Fruit fly (Drosophila melanogaster): Measurements from ENCODE around the gene ome.
A peak's percentile ranks its signal among the peaks of the same experiment; 100 is the strongest.

The ome gene

dm6 chr3L:14759984-14760626 lies 87.5 kb downstream of the ome start (continued):
- TF ChIP-seq Nf-YA (GFP tag; IDR thresholded peaks at IDR 0.05) (no peak), Mrtf (GFP tag; IDR thresholded peaks at IDR 0.05) (peak; percentile 73), ken (GFP tag; IDR thresholded peaks at IDR 0.05) (no peak; the same call in 2 of the 3 replicates), CG10366 (GFP tag; IDR thresholded peaks at IDR 0.05) (peak; percentile 69), CG32772 (GFP tag; IDR thresholded peaks at IDR 0.05) (peak; percentile 62), CG9817 (tag; optimal IDR thresholded peaks at IDR 0.05) (peak; percentile 32), ftz-f1 (GFP tag; optimal IDR thresholded peaks at IDR 0.05) (no peak), trh (GFP tag; optimal IDR thresholded peaks at IDR 0.05) (peak; percentile 14), cg (GFP tag; optimal IDR thresholded peaks at IDR 0.05) (peak; percentile 18), BtbVII (GFP tag; optimal IDR thresholded peaks at IDR 0.05) (peak; percentile 41), CG7928 (GFP tag; optimal IDR thresholded peaks at IDR 0.05) (no peak), CG12155 (GFP tag; optimal IDR thresholded peaks at IDR 0.05) (peak; percentile 69), CG13287 (GFP tag; IDR thresholded peaks at IDR 0.05; ENCODE audit: partially characterized antibody) (peak; percentile 28; the same call in 1 of the 2 replicates), hkb (optimal IDR thresholded peaks at IDR 0.05) (no peak), hkb (GFP tag; IDR thresholded peaks at IDR 0.05) (peak; percentile 66), crc (GFP tag; optimal IDR thresholded peaks at IDR 0.05) (no peak), gfzf (GFP tag; optimal IDR thresholded peaks at IDR 0.05) (peak; percentile 5), so (GFP tag; IDR thresholded peaks at IDR 0.05) (peak; percentile 55; the same call in 2 of the 3 replicates), klu (GFP tag; IDR thresholded peaks at IDR 0.05) (no peak), vfl (GFP tag; optimal IDR thresholded peaks at IDR 0.05) (peak; percentile 19), CG8478 (optimal IDR thresholded peaks at IDR 0.05) (no peak), E2f2 (GFP tag; IDR thresholded peaks at IDR 0.05) (peak; percentile 56), gsb-n (tag; optimal IDR thresholded peaks at IDR 0.05) (peak; percentile 70), CG8765 (GFP tag; IDR thresholded peaks at IDR 0.05) (0 out of 2 replicates have a peak, but pooled peaks have one; percentile 6), fu2 (GFP tag; optimal IDR thresholded peaks at IDR 0.05) (no peak), Xbp1 (GFP tag; optimal IDR thresholded peaks at IDR 0.05) (peak; percentile 80), CG14014 (GFP tag; IDR thresholded peaks at IDR 0.05) (peak; percentile 57; the same call in 1 of the 2 replicates), CG10267 (tag; optimal IDR thresholded peaks at IDR 0.05) (peak; percentile 50), sug (tag; optimal IDR thresholded peaks at IDR 0.05) (no peak), bcd (GFP tag; optimal IDR thresholded peaks at IDR 0.05) (peak; percentile 67), CG3995 (GFP tag; optimal IDR thresholded peaks at IDR 0.05) (peak; percentile 68), nerfin-1 (tag; optimal IDR thresholded peaks at IDR 0.05) (peak; percentile 22), C15 (GFP tag; IDR thresholded peaks at IDR 0.05) (no peak), lilli (GFP tag; optimal IDR thresholded peaks at IDR 0.05) (peak; percentile 72), wek (GFP tag; optimal IDR thresholded peaks at IDR 0.05) (no peak), az2 (GFP tag; optimal IDR thresholded peaks at IDR 0.05) (peak; percentile 71), tll (GFP tag; optimal IDR thresholded peaks at IDR 0.05) (no peak), CG8924 (tag; optimal IDR thresholded peaks at IDR 0.05) (peak; percentile 63), grau (tag; optimal IDR thresholded peaks at IDR 0.05) (peak; percentile 67), inv (GFP tag; IDR thresholded peaks at IDR 0.05; ENCODE audit: partially characterized antibody) (peak; percentile 11; the same call in 1 of the 2 replicates), Nf-YC (tag; optimal IDR thresholded peaks at IDR 0.05) (no peak), CG9727 (GFP tag; optimal IDR thresholded peaks at IDR 0.05) (peak; percentile 40), CG13296 (GFP tag; optimal IDR thresholded peaks at IDR 0.05) (no peak), CG17186 (GFP tag; optimal IDR thresholded peaks at IDR 0.05) (no peak), onecut (GFP tag; IDR thresholded peaks at IDR 0.05) (peak; percentile 57), CG3065 (GFP tag; optimal IDR thresholded peaks at IDR 0.05) (no peak), CG1529 (GFP tag; optimal IDR thresholded peaks at IDR 0.05) (peak; percentile 14), Med (GFP tag) (peak; percentile 94), CG2116 (GFP tag; optimal IDR thresholded peaks at IDR 0.05) (peak; percentile 35), chif (GFP tag; optimal IDR thresholded peaks at IDR 0.05) (peak; percentile 61 to 63), CG13424 (tag; optimal IDR thresholded peaks at IDR 0.05) (peak; percentile 74)

All from whole organism, embryonic.